Worm (Caenorhabditis elegans): ENCODE results near the gene C17E7.13.

DNA sequence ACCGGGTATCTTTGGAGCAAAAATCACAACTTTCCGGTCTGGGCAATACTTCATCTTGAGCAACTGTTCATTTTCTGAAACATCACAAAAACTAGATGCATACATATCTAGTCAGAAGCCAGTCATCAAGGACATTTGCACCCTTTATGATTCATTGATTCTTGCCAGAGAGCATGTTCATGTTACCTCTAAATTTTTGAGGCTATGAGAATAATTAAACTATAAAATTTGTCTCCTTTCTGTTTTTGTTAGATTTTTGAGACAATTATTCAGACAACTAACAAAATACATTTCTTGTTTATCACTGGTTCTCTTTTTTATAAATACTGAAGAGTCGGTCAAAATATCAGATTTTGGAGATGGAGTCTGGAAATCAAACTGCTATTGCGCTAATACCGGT, 27.4 kb upstream of the C17E7.13 start, which contains the start of gene srx-67:
- no peak for TF ChIP-seq flt-1 (GFP tag; IDR thresholded peaks at IDR 0.05)
- no peak for TF ChIP-seq ref-1 (GFP tag; conservative IDR thresholded peaks at IDR 0.05)
- TF ChIP-seq ztf-29 (GFP tag; IDR thresholded peaks at IDR 0.05) = no peak
- TF ChIP-seq ztf-23 (GFP tag; IDR thresholded peaks at IDR 0.05) = no peak
- no peak for TF ChIP-seq T22C8.4 (GFP tag; IDR thresholded peaks at IDR 0.05)
